Worm (Caenorhabditis elegans) whole organism, late embryonic: ENCODE measurements around the gene let-99.

ENCODE experiments used
- F13H6.1 ChIP-seq: sonication (generic microtip); optimal IDR thresholded peaks from 2 replicates; lab custom pipeline; 2016; ENCODE audit warnings: missing genetic modification characterization, missing compliant biosample characterization
- ceh-30 ChIP-seq: fragments of 150-350 bp; optimal IDR thresholded peaks from 2 replicates; lab custom pipeline; 2014; ENCODE audit warnings: missing biosample characterization, missing genetic modification characterization
- ceh-45 ChIP-seq: fragments of 200-800 bp; sonication (Bioruptor generic); IDR thresholded peaks from 2 replicates; pipeline ENCODE4 v1.3.6; 2022; ENCODE audit warnings: missing genetic modification reagents, missing genetic modification characterization, missing compliant biosample characterization
- dmd-4 ChIP-seq: sonication (generic microtip); optimal IDR thresholded peaks from 2 replicates; lab custom pipeline; 2016; ENCODE audit warnings: borderline replicate concordance, missing genetic modification characterization, missing compliant biosample characterization
- fkh-10 ChIP-seq: fragments of 150-350 bp; optimal IDR thresholded peaks from 2 replicates; lab custom pipeline; 2014; ENCODE audit warnings: missing biosample characterization, missing genetic modification reagents, missing genetic modification characterization
- madf-2 ChIP-seq: sonication (generic microtip); optimal IDR thresholded peaks from 2 replicates; lab custom pipeline; 2017; ENCODE audit warnings: missing genetic modification characterization, missing compliant biosample characterization
- mec-3 ChIP-seq: sonication (generic microtip); optimal IDR thresholded peaks from 2 replicates; lab custom pipeline; 2016; ENCODE audit warnings: borderline replicate concordance, missing genetic modification characterization, missing compliant biosample characterization
- nfya-1 ChIP-seq: sonication (generic microtip); optimal IDR thresholded peaks from 2 replicates; lab custom pipeline; 2017; ENCODE audit warnings: missing genetic modification characterization, mild to moderate bottlenecking, missing compliant biosample characterization, antibody characterized with exemption, moderate library complexity
- nhr-11 ChIP-seq: fragments of 150-350 bp; optimal IDR thresholded peaks from 2 replicates; lab custom pipeline; 2014; ENCODE audit warnings: missing biosample characterization, missing genetic modification characterization
- pat-9 ChIP-seq: fragments of 200-800 bp; sonication (Bioruptor generic); optimal IDR thresholded peaks from 2 replicates; lab custom pipeline; 2018; ENCODE audit warnings: mild to moderate bottlenecking, missing genetic modification characterization, moderate library complexity, missing compliant biosample characterization
- pqm-1 ChIP-seq: sonication (generic microtip); optimal IDR thresholded peaks from 2 replicates; lab custom pipeline; 2016; ENCODE audit warnings: missing genetic modification characterization, missing compliant biosample characterization
- syd-9 ChIP-seq: sonication (generic microtip); optimal IDR thresholded peaks from 2 replicates; lab custom pipeline; 2016; ENCODE audit warnings: mild to moderate bottlenecking, missing genetic modification characterization, moderate library complexity, missing compliant biosample characterization
- unc-86 ChIP-seq: sonication (generic microtip); optimal IDR thresholded peaks from 2 replicates; lab custom pipeline; 2016; ENCODE audit warnings: missing genetic modification characterization, missing compliant biosample characterization

ce11 chrIV:12570546-12570945 lies 2.9 kb downstream of the let-99 start:
- TF ChIP-seq pat-9 (tag; lab: Kevin White, UChicago): no peak
- TF ChIP-seq unc-86 (tag; lab: Kevin White, UChicago): no peak
- no peak for TF ChIP-seq nhr-11 (tag; lab: Kevin White, UChicago)
- no peak for TF ChIP-seq mec-3
- TF ChIP-seq madf-2 (tag; lab: Kevin White, UChicago): no peak
- TF ChIP-seq fkh-10 (GFP tag; lab: Kevin White, UChicago): no peak
- no peak for TF ChIP-seq nfya-1 (tag; lab: Kevin White, UChicago)
- no peak for TF ChIP-seq F13H6.1
- TF ChIP-seq ceh-30 (tag; lab: Kevin White, UChicago): no peak
- no peak for TF ChIP-seq syd-9 (tag; lab: Kevin White, UChicago)
- no peak for TF ChIP-seq ceh-45 (GFP tag; lab: Robert Waterston, UW)
- no peak for TF ChIP-seq dmd-4 (tag; lab: Kevin White, UChicago)
- TF ChIP-seq pqm-1 (tag; lab: Kevin White, UChicago): no peak
